Worm (Caenorhabditis elegans): ENCODE results near the gene Y34B4A.10.
A peak's percentile ranks its signal among the peaks of the same experiment; 100 is the strongest.

Gene Y34B4A.10

DNA sequence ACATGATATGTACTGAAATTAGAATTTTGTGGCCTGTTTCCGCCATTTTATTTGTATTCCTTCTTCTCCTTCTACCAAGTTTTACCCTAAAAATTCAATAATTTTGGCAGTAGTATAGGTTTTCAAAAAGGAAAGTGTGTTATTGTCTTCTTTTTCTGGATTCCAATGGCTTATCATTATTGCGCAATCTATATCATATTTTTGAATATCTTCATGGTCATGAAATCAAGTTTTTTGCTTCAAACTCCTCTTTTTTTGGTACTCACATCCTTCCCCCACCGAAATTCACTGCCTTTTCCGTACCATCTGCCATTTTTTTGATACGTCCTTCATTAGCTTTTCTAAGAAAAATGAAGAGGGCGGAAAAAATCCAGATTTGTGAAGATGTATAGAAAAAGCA is 949 bp upstream of the Y34B4A.10 start:
- TF ChIP-seq ceh-82 (tag; optimal IDR thresholded peaks at IDR 0.05) (no peak), zag-1 (tag; optimal IDR thresholded peaks at IDR 0.05) (no peak), pha-4 (tag; optimal IDR thresholded peaks at IDR 0.05) (no peak), elt-3 (tag; optimal IDR thresholded peaks at IDR 0.05) (no peak), lsy-12 (tag; optimal IDR thresholded peaks at IDR 0.05) (no peak), mdl-1 (tag; optimal IDR thresholded peaks at IDR 0.05) (no peak), nhr-67 (tag; optimal IDR thresholded peaks at IDR 0.05) (no peak), fkh-10 (GFP tag; optimal IDR thresholded peaks at IDR 0.05) (no peak), ztf-11 (tag; optimal IDR thresholded peaks at IDR 0.05) (no peak), ZK546.5 (tag; optimal IDR thresholded peaks at IDR 0.05) (no peak), nfya-1 (tag; optimal IDR thresholded peaks at IDR 0.05; ENCODE audit: insufficient read depth) (no peak), egl-27 (tag; optimal IDR thresholded peaks at IDR 0.05) (no peak), nhr-43 (tag; optimal IDR thresholded peaks at IDR 0.05; ENCODE audit: poor library complexity, severe bottlenecking) (no peak), aly-2 (tag; optimal IDR thresholded peaks at IDR 0.05) (no peak)

DNA sequence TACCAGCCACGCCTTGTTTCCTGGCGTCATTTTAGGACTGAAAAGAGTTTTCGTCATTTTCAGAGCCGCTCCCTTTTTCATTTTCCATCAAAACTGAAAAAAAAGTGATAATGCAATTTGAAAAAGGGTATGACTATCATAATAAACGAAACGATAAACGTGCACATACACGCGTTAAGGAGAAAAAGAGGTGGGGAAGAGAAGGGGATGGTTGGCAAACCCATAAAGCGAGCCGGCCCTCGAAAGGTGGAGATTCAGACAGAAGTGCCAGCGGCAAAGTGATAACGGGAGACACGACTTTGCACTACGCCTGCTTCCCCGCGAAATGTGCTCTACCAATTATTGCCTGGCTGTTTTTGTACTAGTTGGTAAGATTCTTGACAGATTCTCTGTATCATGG is 3.1 kb downstream of the Y34B4A.10 start, which contains the start of gene nspg-14:
Gene nspg-14 (plus strand): TSS at position 250 of the 400 bp plus-strand sequence.
- TF ChIP-seq daf-12 (tag; optimal IDR thresholded peaks at IDR 0.05) (no peak), pha-4 (tag; optimal IDR thresholded peaks at IDR 0.05) (peak; percentile 32), pqm-1 (tag; optimal IDR thresholded peaks at IDR 0.05) (peak; percentile 72), elt-2 (tag; optimal IDR thresholded peaks at IDR 0.05) (peak; percentile 84), elt-1 (tag; optimal IDR thresholded peaks at IDR 0.05) (no peak)

DNA sequence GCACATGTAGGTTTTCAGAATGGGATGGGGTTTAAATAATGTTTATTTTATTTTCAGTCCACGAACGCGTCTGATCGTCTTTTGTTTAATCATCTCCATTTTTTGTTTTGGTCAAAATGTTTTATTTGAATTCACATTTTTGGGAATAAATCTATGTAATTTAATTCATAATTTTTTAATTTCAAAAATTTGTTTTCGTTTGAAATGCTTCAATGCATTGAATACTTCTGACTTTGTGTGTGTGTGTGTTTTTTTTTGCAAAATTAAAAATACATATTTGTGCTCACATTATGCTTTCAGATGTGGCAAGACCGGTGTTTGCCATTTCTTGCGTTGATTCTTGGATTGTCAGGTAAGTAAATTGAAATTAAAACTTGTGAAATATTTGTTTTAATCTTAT is 5.2 kb downstream of the Y34B4A.10 start, which contains the start of gene nspg-13:
Gene nspg-13 (plus strand): TSS at position 301 of the 400 bp plus-strand sequence.
- TF ChIP-seq skn-1 (tag; optimal IDR thresholded peaks at IDR 0.05) (no peak), ztf-11 (tag; optimal IDR thresholded peaks at IDR 0.05) (no peak)

DNA sequence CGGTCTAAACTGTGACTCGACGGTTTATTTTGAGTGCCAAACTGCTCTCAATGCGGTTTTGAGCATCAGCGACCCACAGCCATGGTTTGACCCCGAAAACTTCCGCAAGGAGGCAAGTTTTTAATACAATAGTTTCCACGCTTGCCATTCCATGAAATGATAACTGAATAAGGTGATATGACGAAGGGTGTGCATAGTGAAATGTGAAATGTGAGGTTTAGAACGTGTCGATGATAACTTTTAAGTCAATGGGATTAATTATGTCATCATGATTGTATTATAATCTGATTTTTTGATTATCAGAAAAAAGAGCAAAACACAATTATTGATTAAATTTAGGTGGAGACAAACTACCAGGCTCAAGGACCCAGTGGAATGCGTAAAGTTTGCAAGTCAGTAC is 5.6 kb downstream of the Y34B4A.10 start:
- TF ChIP-seq eor-1 (tag; optimal IDR thresholded peaks at IDR 0.05): no peak
- peak; percentile 73 for TF ChIP-seq elt-2 (tag; optimal IDR thresholded peaks at IDR 0.05)
- TF ChIP-seq ztf-11 (tag; optimal IDR thresholded peaks at IDR 0.05): no peak
- no peak for TF ChIP-seq skn-1 (tag; optimal IDR thresholded peaks at IDR 0.05)

DNA sequence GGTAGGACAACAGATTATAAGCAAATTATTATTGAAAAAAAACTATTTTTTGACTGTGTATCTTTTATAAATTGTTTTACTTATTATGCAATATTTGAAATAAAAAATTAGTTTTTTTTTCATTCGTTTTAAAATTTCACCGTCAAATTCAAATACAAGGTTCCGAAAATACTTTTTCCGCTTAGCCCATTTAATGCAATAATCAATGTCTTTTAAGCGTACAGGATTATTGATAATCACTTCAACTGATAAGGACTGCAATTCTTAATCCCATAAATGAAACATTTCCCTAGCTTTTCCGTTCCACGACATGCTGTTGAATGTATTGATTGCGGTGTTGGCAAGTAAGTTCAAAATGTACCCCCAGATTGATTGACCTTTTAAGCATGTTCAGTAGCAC is 7.3 kb downstream of the Y34B4A.10 start, which contains the start of gene nspg-12:
Gene nspg-12 (plus strand): TSS at position 301 of the 400 bp plus-strand sequence.
- TF ChIP-seq zag-1 (tag; optimal IDR thresholded peaks at IDR 0.05) (no peak), elt-2 (tag; optimal IDR thresholded peaks at IDR 0.05) (peak; percentile 44)

DNA sequence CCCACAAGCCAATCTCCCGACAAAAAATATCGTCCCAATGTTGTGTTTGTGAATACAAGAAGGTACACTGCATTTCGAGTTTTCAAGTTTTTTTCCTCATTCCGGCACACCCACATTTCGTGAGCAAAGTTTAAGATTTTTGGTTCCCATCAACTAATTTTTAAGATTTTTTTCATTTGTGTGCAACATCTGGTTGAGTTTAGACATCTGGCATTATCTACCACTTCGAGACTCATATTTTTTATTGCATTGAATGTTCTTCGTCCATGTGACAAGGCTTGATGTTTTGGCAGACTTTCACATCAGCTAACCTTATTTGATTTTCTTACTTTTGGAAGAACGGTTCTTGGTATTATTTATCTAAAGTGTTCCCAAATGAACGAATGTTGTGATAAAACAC is 10.7 kb downstream of the Y34B4A.10 start:
- TF ChIP-seq ztf-11 (tag; optimal IDR thresholded peaks at IDR 0.05): no peak

DNA sequence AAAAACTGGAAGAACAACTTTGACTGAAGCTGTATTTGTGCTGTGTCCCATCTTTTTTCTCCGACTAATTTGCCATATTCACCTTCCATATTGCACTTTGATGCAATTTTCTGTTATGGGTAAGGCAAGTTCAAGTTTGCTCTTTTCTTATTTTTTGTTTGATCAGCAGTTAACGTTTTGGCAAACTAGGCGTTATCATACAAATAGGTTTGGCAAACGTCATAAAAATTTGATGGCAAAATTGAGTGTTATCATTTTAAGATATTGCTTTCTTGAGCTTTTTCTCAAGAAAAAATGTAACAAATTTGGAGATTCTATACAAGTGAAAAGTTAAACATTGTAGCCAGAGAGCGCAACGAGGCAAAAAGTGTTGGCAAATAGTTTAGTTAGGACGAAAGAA is 12.3 kb downstream of the Y34B4A.10 start:
- TF ChIP-seq pqm-1 (tag; optimal IDR thresholded peaks at IDR 0.05) (peak; percentile 32), hmg-11 (tag; optimal IDR thresholded peaks at IDR 0.05) (no peak), fkh-2 (tag; optimal IDR thresholded peaks at IDR 0.05) (no peak), daf-12 (tag; optimal IDR thresholded peaks at IDR 0.05) (no peak), zag-1 (tag; optimal IDR thresholded peaks at IDR 0.05) (no peak), elt-1 (tag; optimal IDR thresholded peaks at IDR 0.05) (no peak), unc-62 (GFP tag; optimal IDR thresholded peaks at IDR 0.05) (no peak), nhr-76 (tag; optimal IDR thresholded peaks at IDR 0.05) (no peak), elt-2 (tag; optimal IDR thresholded peaks at IDR 0.05) (peak; percentile 64)

DNA sequence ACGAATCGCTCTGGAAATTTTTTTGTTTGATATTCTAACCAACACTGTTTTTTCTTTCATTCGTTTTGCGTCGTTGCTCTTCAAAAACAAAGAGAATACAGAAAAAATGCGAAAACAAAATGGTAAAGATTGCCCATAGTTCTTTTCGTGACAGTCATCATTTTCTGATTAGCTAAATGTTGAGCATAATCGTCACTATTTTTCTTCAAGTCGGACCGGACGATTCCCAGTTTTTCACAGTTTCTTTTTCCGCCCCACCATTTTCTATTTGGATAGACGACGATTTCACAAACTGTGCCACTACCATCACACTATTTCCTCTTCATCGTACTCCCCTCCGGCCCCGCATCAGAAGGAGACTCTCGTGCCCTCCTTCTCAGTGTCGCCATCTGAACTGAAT is 13.9 kb downstream of the Y34B4A.10 start:
- TF ChIP-seq ceh-82 (tag; optimal IDR thresholded peaks at IDR 0.05): no peak

DNA sequence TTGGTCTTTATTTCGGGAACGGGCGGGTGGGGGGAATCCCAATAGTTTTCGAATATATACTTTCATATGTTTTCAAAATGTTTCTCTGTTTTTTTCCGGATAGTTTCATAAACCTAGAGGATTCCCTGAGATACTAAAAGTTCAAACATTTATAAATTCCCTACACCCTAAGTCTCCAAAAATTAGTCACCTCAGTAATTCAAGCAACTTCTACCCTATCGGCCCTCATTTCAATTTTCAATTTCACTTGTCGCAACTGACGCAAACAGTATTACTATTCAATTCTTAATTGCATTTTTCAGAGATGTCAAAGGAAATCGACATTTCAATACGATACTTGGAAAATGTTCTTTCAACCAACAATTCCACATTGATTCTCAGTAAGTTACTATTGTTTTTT is 14.3 kb downstream of the Y34B4A.10 start, which contains the start of gene Y34B4A.4:
Gene Y34B4A.4 (plus strand): TSS at position 301 of the 400 bp plus-strand sequence.
- TF ChIP-seq egl-27 (tag; optimal IDR thresholded peaks at IDR 0.05): no peak
- no peak for TF ChIP-seq ceh-82 (tag; optimal IDR thresholded peaks at IDR 0.05)
- no peak for TF ChIP-seq snpc-4 (tag; optimal IDR thresholded peaks at IDR 0.05)
- no peak for TF ChIP-seq mdl-1 (tag; optimal IDR thresholded peaks at IDR 0.05)
- TF ChIP-seq ztf-11 (tag; optimal IDR thresholded peaks at IDR 0.05): no peak
- no peak for TF ChIP-seq unc-39 (tag; optimal IDR thresholded peaks at IDR 0.05)
- TF ChIP-seq lin-39 (tag; optimal IDR thresholded peaks at IDR 0.05): no peak
- no peak for TF ChIP-seq lsy-12 (tag; optimal IDR thresholded peaks at IDR 0.05)
- no peak for TF ChIP-seq ceh-9 (tag; optimal IDR thresholded peaks at IDR 0.05)
- no peak for TF ChIP-seq eor-1 (tag; optimal IDR thresholded peaks at IDR 0.05)
- TF ChIP-seq elt-1 (tag; optimal IDR thresholded peaks at IDR 0.05): no peak
- no peak for TF ChIP-seq nhr-77 (tag; optimal IDR thresholded peaks at IDR 0.05)
- TF ChIP-seq nhr-25 (tag; optimal IDR thresholded peaks at IDR 0.05): no peak
- no peak for TF ChIP-seq R02D3.7 (tag; optimal IDR thresholded peaks at IDR 0.05)
- TF ChIP-seq nhr-67 (tag; optimal IDR thresholded peaks at IDR 0.05): no peak
- TF ChIP-seq ama-1 (optimal IDR thresholded peaks at IDR 0.05): no peak
- no peak for TF ChIP-seq fkh-10 (GFP tag; optimal IDR thresholded peaks at IDR 0.05)
